Fruit fly (Drosophila melanogaster) whole organism, embryonic: ENCODE data around the gene CG6254.

Experiments
- Antp ChIP-seq: fragments of 200-800 bp; sonication (Bioruptor generic); optimal IDR thresholded peaks from 3 replicates; lab custom pipeline; 2016; ENCODE audit warnings: missing biosample characterization, missing genetic modification characterization
- C15 ChIP-seq: fragments of 200-800 bp; sonication (Bioruptor generic); IDR thresholded peaks from 3 replicates; pipeline ENCODE4 v1.3.6; 2022; ENCODE audit warnings: missing biosample characterization, missing genetic modification characterization
- CG10979 ChIP-seq: fragments of 200-800 bp; sonication (Bioruptor generic); optimal IDR thresholded peaks from 2 replicates; lab custom pipeline; 2018; ENCODE audit warnings: missing biosample characterization, mild to moderate bottlenecking, missing genetic modification characterization, moderate library complexity
- CG11398 ChIP-seq: fragments of 200-800 bp; sonication (Bioruptor generic); optimal IDR thresholded peaks from 2 replicates; lab custom pipeline; 2016; ENCODE audit warnings: missing biosample characterization, missing genetic modification characterization
- CG12155 ChIP-seq: fragments of 200-800 bp; sonication (Bioruptor generic); optimal IDR thresholded peaks from 3 replicates; lab custom pipeline; 2016; ENCODE audit warnings: missing biosample characterization, missing genetic modification characterization
- CG1233 ChIP-seq: fragments of 200-800 bp; sonication (Bioruptor generic); optimal IDR thresholded peaks from 4 replicates; lab custom pipeline; 2018; ENCODE audit warnings: missing biosample characterization, mild to moderate bottlenecking, missing genetic modification characterization
- CG13424 ChIP-seq: fragments of 200-800 bp; sonication (Bioruptor generic); optimal IDR thresholded peaks from 2 replicates; lab custom pipeline; 2019; ENCODE audit warnings: missing biosample characterization, mild to moderate bottlenecking, missing genetic modification characterization, moderate library complexity
- CG13775 ChIP-seq: fragments of 200-800 bp; sonication (Bioruptor generic); optimal IDR thresholded peaks from 3 replicates; lab custom pipeline; 2017; ENCODE audit warnings: missing biosample characterization, mild to moderate bottlenecking, missing genetic modification characterization
- CG14050 ChIP-seq: fragments of 200-800 bp; sonication (Bioruptor generic); IDR thresholded peaks from 3 replicates; pipeline ENCODE4 v1.3.6; 2022; ENCODE audit warnings: missing biosample characterization, missing genetic modification characterization
- CG14710 ChIP-seq: fragments of 200-800 bp; sonication (Bioruptor generic); optimal IDR thresholded peaks from 3 replicates; lab custom pipeline; 2019; ENCODE audit warnings: missing biosample characterization, mild to moderate bottlenecking, missing genetic modification characterization, moderate library complexity
- CG14965 ChIP-seq: fragments of 200-800 bp; sonication (Bioruptor generic); optimal IDR thresholded peaks from 2 replicates; lab custom pipeline; 2016; ENCODE audit warnings: missing biosample characterization, missing genetic modification characterization, borderline replicate concordance
- CG1529 ChIP-seq: fragments of 200-800 bp; sonication (Bioruptor generic); optimal IDR thresholded peaks from 3 replicates; lab custom pipeline; 2018; ENCODE audit warnings: missing biosample characterization, missing genetic modification characterization
- CG15479 ChIP-seq: fragments of 200-800 bp; sonication (Bioruptor generic); optimal IDR thresholded peaks from 3 replicates; lab custom pipeline; 2019; ENCODE audit warnings: missing biosample characterization, mild to moderate bottlenecking, missing genetic modification characterization, moderate library complexity
- CG15514 ChIP-seq: fragments of 200-800 bp; sonication (Bioruptor generic); optimal IDR thresholded peaks from 3 replicates; lab custom pipeline; 2017; ENCODE audit warnings: missing biosample characterization, missing genetic modification characterization, mild to moderate bottlenecking, moderate library complexity, missing genetic modification reagents
- CG17359 ChIP-seq: fragments of 200-800 bp; sonication (Bioruptor generic); optimal IDR thresholded peaks from 3 replicates; lab custom pipeline; 2018; ENCODE audit warnings: missing biosample characterization, mild to moderate bottlenecking, missing genetic modification characterization, moderate library complexity
- CG17568 ChIP-seq: fragments of 200-800 bp; sonication (Bioruptor generic); optimal IDR thresholded peaks from 2 replicates; lab custom pipeline; 2018; ENCODE audit warnings: missing biosample characterization, mild to moderate bottlenecking, missing genetic modification characterization, moderate library complexity
- CG2116 ChIP-seq: fragments of 200-800 bp; sonication (Bioruptor generic); optimal IDR thresholded peaks from 3 replicates; lab custom pipeline; 2018; ENCODE audit warnings: missing biosample characterization, mild to moderate bottlenecking, missing genetic modification characterization
- CG6813 ChIP-seq: fragments of 200-800 bp; sonication (Bioruptor generic); optimal IDR thresholded peaks from 2 replicates; lab custom pipeline; 2017; ENCODE audit warnings: missing biosample characterization, missing genetic modification characterization, mild to moderate bottlenecking, moderate library complexity, missing genetic modification reagents
- CG8290 ChIP-seq, 3 experiments: fragments of 200-800 bp; sonication (Bioruptor generic); optimal IDR thresholded peaks; 2 replicates each; lab custom pipeline; 2016 to 2019; ENCODE audit warnings: missing biosample characterization in 3 of 3, missing genetic modification characterization in 3 of 3, mild to moderate bottlenecking in 2 of 3, moderate library complexity in 1 of 3
- CG8924 ChIP-seq: fragments of 200-800 bp; optimal IDR thresholded peaks from 3 replicates; lab custom pipeline; 2019; ENCODE audit warnings: missing biosample characterization, mild to moderate bottlenecking, missing genetic modification characterization, moderate library complexity
- Dad ChIP-seq: fragments of 200-800 bp; sonication (Bioruptor generic); optimal IDR thresholded peaks from 3 replicates; lab custom pipeline; 2016; ENCODE audit warnings: missing biosample characterization, missing genetic modification characterization
- Deaf1 ChIP-seq: fragments of 200-800 bp; optimal IDR thresholded peaks from 3 replicates; lab custom pipeline; 2019; ENCODE audit warnings: missing biosample characterization, mild to moderate bottlenecking, missing genetic modification characterization, moderate library complexity
- Dek ChIP-seq: fragments of 200-800 bp; sonication (Bioruptor generic); optimal IDR thresholded peaks from 3 replicates; lab custom pipeline; 2019; ENCODE audit warnings: missing biosample characterization, mild to moderate bottlenecking, missing genetic modification characterization, moderate library complexity
- E2f1 ChIP-seq: fragments of 200-800 bp; sonication (Bioruptor generic); IDR thresholded peaks from 2 replicates; pipeline ENCODE4 v1.3.6; 2022; ENCODE audit warnings: missing biosample characterization, missing genetic modification characterization
- HLH4C ChIP-seq: fragments of 200-800 bp; sonication (Bioruptor generic); IDR thresholded peaks from 3 replicates; pipeline ENCODE4 v1.3.6; 2022; ENCODE audit warnings: missing biosample characterization, missing genetic modification characterization; ENCODE audit not compliant: partially characterized antibody
- HLHmδ ChIP-seq: fragments of 200-800 bp; sonication (Bioruptor generic); optimal IDR thresholded peaks from 2 replicates; lab custom pipeline; 2018; ENCODE audit warnings: missing biosample characterization, mild to moderate bottlenecking, missing genetic modification characterization, moderate library complexity
- Hr78 ChIP-seq, 2 experiments: fragments of 200-800 bp in 1 of 2; fragments of >200 bp in 1 of 2; sonication (Bioruptor generic) in 1 of 2; optimal IDR thresholded peaks; 2 replicates each; lab custom pipeline; 2017 to 2019; ENCODE audit warnings: missing biosample characterization in 2 of 2, missing genetic modification characterization in 2 of 2, mild to moderate bottlenecking in 1 of 2, moderate library complexity in 1 of 2
- Ravus ChIP-seq: fragments of 200-800 bp; sonication (Bioruptor generic); IDR thresholded peaks from 2 replicates; pipeline ENCODE4 v1.3.6; 2022; ENCODE audit warnings: missing biosample characterization, missing genetic modification characterization
- Rfx ChIP-seq: fragments of 200-800 bp; sonication (Bioruptor generic); IDR thresholded peaks from 2 replicates; pipeline ENCODE4 v1.3.6; 2022; ENCODE audit warnings: missing biosample characterization, missing genetic modification characterization
- Sin3A ChIP-seq: fragments of >200 bp; optimal IDR thresholded peaks from 2 replicates; lab custom pipeline; 2018
- cad ChIP-seq: fragments of >200 bp; optimal IDR thresholded peaks from 2 replicates; lab custom pipeline; 2017; ENCODE audit warnings: missing biosample characterization, missing genetic modification characterization
- cas ChIP-seq: fragments of 200-800 bp; sonication (Bioruptor generic); IDR thresholded peaks from 2 replicates; pipeline ENCODE4 v1.3.6; 2022; ENCODE audit warnings: missing biosample characterization, missing genetic modification characterization
- crol ChIP-seq: fragments of 200-800 bp; sonication (Bioruptor generic); IDR thresholded peaks from 2 replicates; pipeline ENCODE4 v1.3.6; 2022; ENCODE audit warnings: missing biosample characterization, missing genetic modification characterization
- dimm ChIP-seq: fragments of 200-800 bp; sonication (Bioruptor generic); IDR thresholded peaks from 2 replicates; pipeline ENCODE4 v1.3.6; 2022; ENCODE audit warnings: missing biosample characterization, missing genetic modification characterization
- esg ChIP-seq: fragments of 200-800 bp; sonication (Bioruptor generic); conservative IDR thresholded peaks from 2 replicates; pipeline ENCODE4 v1.3.6; 2022; ENCODE audit warnings: missing biosample characterization, missing genetic modification characterization
- gcm2 ChIP-seq: fragments of 200-800 bp; sonication (Bioruptor generic); optimal IDR thresholded peaks from 2 replicates; lab custom pipeline; 2016; ENCODE audit warnings: missing biosample characterization, missing genetic modification characterization
- insv ChIP-seq, 2 experiments: fragments of 200-800 bp; sonication (Bioruptor generic); optimal IDR thresholded peaks; 3 replicates each; lab custom pipeline; 2016 to 2018; ENCODE audit warnings: missing biosample characterization in 2 of 2, missing genetic modification characterization in 2 of 2
- ken ChIP-seq: fragments of 200-800 bp; sonication (Bioruptor generic); IDR thresholded peaks from 3 replicates; pipeline ENCODE4 v1.3.6; 2022; ENCODE audit warnings: missing biosample characterization, missing genetic modification characterization
- lola ChIP-seq, 3 experiments: fragments of >200 bp in 2 of 3; fragments of 200-800 bp in 1 of 3; sonication (Bioruptor generic) in 1 of 3; optimal IDR thresholded peaks; 2 replicates each; lab custom pipeline; 2017 to 2019; ENCODE audit warnings: missing biosample characterization in 3 of 3, missing genetic modification characterization in 3 of 3, mild to moderate bottlenecking in 1 of 3, moderate library complexity in 1 of 3
- lov ChIP-seq, 2 experiments: fragments of 200-800 bp in 1 of 2; fragments of >200 bp in 1 of 2; sonication (Bioruptor generic) in 1 of 2; IDR thresholded peaks in 1 of 2; optimal IDR thresholded peaks in 1 of 2; 2 replicates in 1 of 2; 3 replicates in 1 of 2; pipeline versions ENCODE4 v1.3.6 to Lab custom; 2017 to 2022; ENCODE audit warnings: missing biosample characterization in 1 of 2, missing genetic modification characterization in 1 of 2
- otp ChIP-seq: fragments of 200-800 bp; sonication (Bioruptor generic); IDR thresholded peaks from 3 replicates; pipeline ENCODE4, ENCODE4 v1.3.6; 2022; ENCODE audit warnings: missing biosample characterization, missing genetic modification characterization
- p53 ChIP-seq: fragments of 200-800 bp; sonication (Bioruptor generic); optimal IDR thresholded peaks from 2 replicates; lab custom pipeline; 2016; ENCODE audit warnings: missing biosample characterization, missing genetic modification characterization
- pan ChIP-seq, 4 experiments: fragments of >200 bp in 3 of 4; fragments of 200-800 bp in 1 of 4; sonication (Bioruptor generic) in 1 of 4; optimal IDR thresholded peaks in 3 of 4; IDR thresholded peaks in 1 of 4; 2 replicates each; pipeline versions ENCODE4 v1.3.6 to Lab custom; 2017 to 2022; ENCODE audit warnings: missing biosample characterization in 2 of 4, missing genetic modification characterization in 2 of 4, mixed read lengths in 1 of 4
- sens-2 ChIP-seq: fragments of 200-800 bp; sonication (Bioruptor generic); IDR thresholded peaks from 2 replicates; pipeline ENCODE4 v1.3.6; 2022; ENCODE audit warnings: missing biosample characterization, missing genetic modification characterization
- seq ChIP-seq: fragments of 200-800 bp; sonication (Bioruptor generic); IDR thresholded peaks from 2 replicates; pipeline ENCODE4 v1.3.6; 2022; ENCODE audit warnings: missing biosample characterization, missing genetic modification characterization
- stc ChIP-seq: fragments of 200-800 bp; sonication (Bioruptor generic); IDR thresholded peaks from 2 replicates; pipeline ENCODE4 v1.3.6; 2022; ENCODE audit warnings: missing biosample characterization, missing genetic modification characterization
- sug ChIP-seq: fragments of 200-800 bp; optimal IDR thresholded peaks from 2 replicates; lab custom pipeline; 2019; ENCODE audit warnings: missing biosample characterization, mild to moderate bottlenecking, missing genetic modification characterization, moderate library complexity
- tll ChIP-seq, 2 experiments: fragments of 200-800 bp in 1 of 2; fragments of >200 bp in 1 of 2; sonication (Bioruptor generic) in 1 of 2; optimal IDR thresholded peaks; 2 replicates each; lab custom pipeline; 2017 to 2019; ENCODE audit warnings: missing biosample characterization in 2 of 2, missing genetic modification characterization in 2 of 2, mild to moderate bottlenecking in 1 of 2, moderate library complexity in 1 of 2
- zf30C ChIP-seq: fragments of 200-800 bp; sonication (Bioruptor generic); optimal IDR thresholded peaks from 3 replicates; lab custom pipeline; 2018; ENCODE audit warnings: missing biosample characterization, mild to moderate bottlenecking, missing genetic modification characterization

CG6254 gene

DNA sequence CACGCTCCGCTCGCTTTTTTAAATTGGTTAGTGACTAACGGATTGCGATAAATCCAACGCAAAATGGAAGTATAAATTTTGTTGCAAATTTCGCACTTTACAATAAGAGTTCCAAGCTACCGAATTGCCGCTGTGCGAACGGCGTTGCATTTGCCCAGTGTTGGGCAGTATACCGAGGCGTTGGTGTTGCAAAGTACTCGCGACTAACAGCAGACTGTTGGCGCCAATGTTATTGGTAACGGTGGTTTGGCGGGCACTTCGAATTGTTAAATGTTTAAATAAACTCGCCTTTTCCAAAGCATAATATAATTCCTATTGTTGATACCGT lies 26.8 kb downstream of the CG6254 start (continued):
- peak; percentile 18 for TF ChIP-seq CG17359 (tag; lab: Kevin White, UChicago)
- peak; percentile 17 for TF ChIP-seq CG8924
- no peak for TF ChIP-seq seq (GFP tag; lab: Robert Waterston, UW)
- TF ChIP-seq stc (GFP tag; lab: Robert Waterston, UW), result no peak
- no peak for TF ChIP-seq p53 (GFP tag; lab: Kevin White, UChicago)
- no peak for TF ChIP-seq cas (GFP tag; lab: Robert Waterston, UW)
- no peak for TF ChIP-seq Deaf1 (tag; lab: Kevin White, UChicago)
- TF ChIP-seq CG8290 (GFP tag; optimal IDR thresholded peaks at IDR 0.05; lab: Kevin White, UChicago), result peak; percentile 44
- peak; percentile 48 to 82 for TF ChIP-seq CG8290 (tag; optimal IDR thresholded peaks at IDR 0.05; lab: Kevin White, UChicago)
- no peak; the same call in 2 of the 3 replicates for TF ChIP-seq CG14050
- no peak for TF ChIP-seq HLH4C (GFP tag; lab: Robert Waterston, UW)
- no peak for TF ChIP-seq CG6813
- TF ChIP-seq gcm2 (GFP tag; lab: Kevin White, UChicago), result no peak
- no peak for TF ChIP-seq sens-2 (GFP tag; lab: Robert Waterston, UW)
- no peak for TF ChIP-seq tll (GFP tag; optimal IDR thresholded peaks at IDR 0.05; lab: Kevin White, UChicago)
- no peak for TF ChIP-seq cad (GFP tag; lab: Kevin White, UChicago)
- TF ChIP-seq CG15479 (GFP tag; lab: Kevin White, UChicago), result peak; percentile 48
- TF ChIP-seq esg (GFP tag; lab: Robert Waterston, UW), result no peak
- TF ChIP-seq lov (optimal IDR thresholded peaks at IDR 0.05; lab: Kevin White, UChicago), result no peak
- TF ChIP-seq lov (GFP tag; IDR thresholded peaks at IDR 0.05; lab: Robert Waterston, UW), result peak; percentile 9; the same call in 1 of the 3 replicates
- peak; percentile 31 for TF ChIP-seq CG14710 (tag; lab: Kevin White, UChicago)
- no peak for TF ChIP-seq otp (GFP tag; lab: Robert Waterston, UW)
- TF ChIP-seq Rfx, result peak; percentile 73
- peak; percentile 13 for TF ChIP-seq Dad (GFP tag; lab: Kevin White, UChicago)
- peak; percentile 33 for TF ChIP-seq CG12155 (GFP tag; lab: Kevin White, UChicago)
- no peak for TF ChIP-seq Ravus (GFP tag; lab: Robert Waterston, UW)
- no peak for TF ChIP-seq pan (optimal IDR thresholded peaks at IDR 0.05; lab: Kevin White, UChicago)
- TF ChIP-seq pan (GFP tag; optimal IDR thresholded peaks at IDR 0.05 in 1 of 2, IDR thresholded peaks at IDR 0.05 in 1 of 2), result no peak
- TF ChIP-seq HLHmδ (GFP tag; lab: Kevin White, UChicago), result no peak
- TF ChIP-seq Sin3A (lab: Kevin White, UChicago), result peak; percentile 21
- TF ChIP-seq CG13424 (tag; lab: Kevin White, UChicago), result no peak
- TF ChIP-seq zf30C (GFP tag; lab: Kevin White, UChicago), result no peak
- no peak for TF ChIP-seq CG10979 (tag; lab: Kevin White, UChicago)
- TF ChIP-seq crol (GFP tag; lab: Robert Waterston, UW), result no peak
- no peak for TF ChIP-seq CG13775 (GFP tag; lab: Kevin White, UChicago)
- TF ChIP-seq CG1529 (GFP tag; lab: Kevin White, UChicago), result no peak
- no peak for TF ChIP-seq C15 (GFP tag; lab: Robert Waterston, UW)
- TF ChIP-seq insv (GFP tag; optimal IDR thresholded peaks at IDR 0.05; lab: Kevin White, UChicago), result no peak
- no peak for TF ChIP-seq CG17568 (GFP tag; lab: Kevin White, UChicago)
- TF ChIP-seq Hr78 (GFP tag; optimal IDR thresholded peaks at IDR 0.05; lab: Kevin White, UChicago), result no peak
- TF ChIP-seq CG2116 (GFP tag; lab: Kevin White, UChicago), result peak; percentile 20
- peak; percentile 19 for TF ChIP-seq CG1233 (GFP tag; lab: Kevin White, UChicago)
- TF ChIP-seq CG14965, result no peak
- peak; percentile 71 for TF ChIP-seq CG15514
- no peak for TF ChIP-seq lola (GFP tag; optimal IDR thresholded peaks at IDR 0.05; lab: Kevin White, UChicago)
- TF ChIP-seq Antp, result peak; percentile 34
- no peak for TF ChIP-seq dimm
- TF ChIP-seq sug (tag; lab: Kevin White, UChicago), result peak; percentile 47
- peak; percentile 44; the same call in 1 of the 3 replicates for TF ChIP-seq ken (GFP tag; lab: Robert Waterston, UW)
- TF ChIP-seq CG11398, result no peak
- no peak for TF ChIP-seq Dek
- peak; percentile 29; the same call in 1 of the 2 replicates for TF ChIP-seq E2f1 (GFP tag; lab: Robert Waterston, UW)
